Fruit fly (Drosophila melanogaster): ENCODE measurements around the gene lsn.
A peak's percentile ranks its signal among the peaks of the same experiment; 100 is the strongest.

dm6 chr3R:21834234-21835070 lies 30.5 kb upstream of the lsn start:
- TF ChIP-seq wdn (GFP tag; IDR thresholded peaks at IDR 0.05) (no peak), HLH4C (GFP tag; IDR thresholded peaks at IDR 0.05; ENCODE audit: partially characterized antibody) (no peak), crc (GFP tag; optimal IDR thresholded peaks at IDR 0.05) (no peak), seq (GFP tag; IDR thresholded peaks at IDR 0.05) (no peak), D (optimal IDR thresholded peaks at IDR 0.05) (no peak), D (GFP tag; optimal IDR thresholded peaks at IDR 0.05) (peak; percentile 27), Atf6 (GFP tag; IDR thresholded peaks at IDR 0.05) (no peak), Antp (GFP tag; optimal IDR thresholded peaks at IDR 0.05) (no peak), Hr51 (GFP tag; optimal IDR thresholded peaks at IDR 0.05) (peak in 1 of 2 experiments; percentile 42), lbe (GFP tag; optimal IDR thresholded peaks at IDR 0.05) (no peak), CG17385 (GFP tag; optimal IDR thresholded peaks at IDR 0.05) (peak; percentile 14), tin (GFP tag; optimal IDR thresholded peaks at IDR 0.05) (no peak), usp (GFP tag; optimal IDR thresholded peaks at IDR 0.05) (no peak), NC2β (GFP tag; optimal IDR thresholded peaks at IDR 0.05) (no peak)
